Worm (Caenorhabditis elegans): ENCODE results near the gene C07A9.5.

C07A9.5 gene

ce11 chrIII:9701798-9702197 is 19.2 kb upstream of the C07A9.5 start:
- TF ChIP-seq flh-1 (GFP tag; optimal IDR thresholded peaks at IDR 0.05) (no peak), unc-120 (tag; optimal IDR thresholded peaks at IDR 0.05; ENCODE audit: poor library complexity, severe bottlenecking) (peak; percentile 9)

ce11 chrIII:9700114-9700690 is 17.6 kb upstream of the C07A9.5 start:
- TF ChIP-seq unc-62 (GFP tag; optimal IDR thresholded peaks at IDR 0.05) (peak; percentile 59), nhr-2 (tag; optimal IDR thresholded peaks at IDR 0.05) (peak; percentile 68), ces-1 (GFP tag; optimal IDR thresholded peaks at IDR 0.05) (peak; percentile 47), zip-8 (tag; optimal IDR thresholded peaks at IDR 0.05) (no peak), drap-1 (GFP tag; optimal IDR thresholded peaks at IDR 0.05) (peak; percentile 7), ham-2 (GFP tag; optimal IDR thresholded peaks at IDR 0.05) (peak; percentile 11), ceh-83 (GFP tag; optimal IDR thresholded peaks at IDR 0.05) (no peak)

ce11 chrIII:9699576-9699975 is 16.9 kb upstream of the C07A9.5 start, which contains the start of gene tlk-1:
tlk-1 (plus strand) TSS chrIII:9699876.
- TF ChIP-seq ces-1 (GFP tag; optimal IDR thresholded peaks at IDR 0.05) (no peak), sptf-1 (tag; optimal IDR thresholded peaks at IDR 0.05) (no peak), pha-4 (tag; optimal IDR thresholded peaks at IDR 0.05) (no peak), nhr-2 (tag; optimal IDR thresholded peaks at IDR 0.05) (no peak), unc-120 (tag; optimal IDR thresholded peaks at IDR 0.05; ENCODE audit: poor library complexity, severe bottlenecking) (no peak), lsy-2 (tag; optimal IDR thresholded peaks at IDR 0.05) (no peak), ham-2 (GFP tag; optimal IDR thresholded peaks at IDR 0.05) (no peak), zip-8 (tag; optimal IDR thresholded peaks at IDR 0.05) (no peak)

- no peak for TF ChIP-seq nhr-237 (tag; optimal IDR thresholded peaks at IDR 0.05)
- peak; percentile 4 for TF ChIP-seq unc-62 (GFP tag; optimal IDR thresholded peaks at IDR 0.05)
- peak; percentile 22 for TF ChIP-seq ces-1 (GFP tag; optimal IDR thresholded peaks at IDR 0.05)
Measured at ce11 chrIII:9698635-9699396, 16.2 kb upstream of the C07A9.5 start.

- TF ChIP-seq nhr-2 (tag; optimal IDR thresholded peaks at IDR 0.05) (no peak), bed-3 (GFP tag; optimal IDR thresholded peaks at IDR 0.05) (no peak), snpc-4 (tag; optimal IDR thresholded peaks at IDR 0.05) (no peak), mep-1 (tag; optimal IDR thresholded peaks at IDR 0.05) (no peak), drap-1 (GFP tag; optimal IDR thresholded peaks at IDR 0.05) (no peak), zip-8 (tag; optimal IDR thresholded peaks at IDR 0.05) (no peak)
Measured at ce11 chrIII:9697886-9698285, 15.3 kb upstream of the C07A9.5 start.

ce11 chrIII:9697323-9697722 is 14.7 kb upstream of the C07A9.5 start:
- peak; percentile 67 for TF ChIP-seq ham-2 (GFP tag; optimal IDR thresholded peaks at IDR 0.05)
- TF ChIP-seq nhr-237 (tag; optimal IDR thresholded peaks at IDR 0.05): no peak
- peak; percentile 62 for TF ChIP-seq unc-120 (tag; optimal IDR thresholded peaks at IDR 0.05; ENCODE audit: poor library complexity, severe bottlenecking)

- TF ChIP-seq zip-8 (tag; optimal IDR thresholded peaks at IDR 0.05) (no peak), nhr-2 (tag; optimal IDR thresholded peaks at IDR 0.05) (peak; percentile 78)
Measured at ce11 chrIII:9696417-9696816, 13.8 kb upstream of the C07A9.5 start, which contains the start of gene bud-31. bud-31 (minus strand) TSS chrIII:9696517.

ce11 chrIII:9695379-9695778 is 12.8 kb upstream of the C07A9.5 start:
- TF ChIP-seq unc-39 (tag; optimal IDR thresholded peaks at IDR 0.05) (no peak), lsy-2 (tag; optimal IDR thresholded peaks at IDR 0.05) (peak; percentile 31), lin-13 (tag; optimal IDR thresholded peaks at IDR 0.05) (no peak), lin-32 (GFP tag; optimal IDR thresholded peaks at IDR 0.05) (no peak), tbx-8 (GFP tag; optimal IDR thresholded peaks at IDR 0.05) (no peak), snpc-4 (tag; optimal IDR thresholded peaks at IDR 0.05) (no peak), ceh-43 (GFP tag; optimal IDR thresholded peaks at IDR 0.05) (peak; percentile 2), pha-4 (tag; optimal IDR thresholded peaks at IDR 0.05) (no peak), elt-1 (tag; optimal IDR thresholded peaks at IDR 0.05; ENCODE audit: borderline replicate concordance, insufficient read depth) (no peak), bed-3 (GFP tag; optimal IDR thresholded peaks at IDR 0.05) (no peak), hlh-1 (tag; optimal IDR thresholded peaks at IDR 0.05) (no peak), sem-2 (GFP tag; optimal IDR thresholded peaks at IDR 0.05) (no peak), sptf-1 (tag; optimal IDR thresholded peaks at IDR 0.05) (peak; percentile 9), ceh-39 (tag; optimal IDR thresholded peaks at IDR 0.05) (no peak), nhr-237 (tag; optimal IDR thresholded peaks at IDR 0.05) (no peak), ceh-83 (GFP tag; optimal IDR thresholded peaks at IDR 0.05) (no peak), unc-62 (GFP tag; optimal IDR thresholded peaks at IDR 0.05) (no peak), ces-1 (GFP tag; optimal IDR thresholded peaks at IDR 0.05) (peak; percentile 64), ham-2 (GFP tag; optimal IDR thresholded peaks at IDR 0.05) (no peak), ztf-11 (tag; optimal IDR thresholded peaks at IDR 0.05) (no peak)
